Worm (Caenorhabditis elegans) whole organism, L4 larva: ENCODE data around the gene srh-213.

Source experiments
- F26F4.8 ChIP-seq: fragments of 200-800 bp; sonication (Bioruptor generic); conservative IDR thresholded peaks from 2 replicates; pipeline ENCODE4 v1.3.6; 2022; ENCODE audit warnings: missing genetic modification characterization, missing compliant biosample characterization
- F44E2.7 ChIP-seq: fragments of 200-800 bp; sonication (Bioruptor generic); IDR thresholded peaks from 2 replicates; pipeline ENCODE4 v2.1.2; 2022; ENCODE audit warnings: missing genetic modification characterization, missing compliant biosample characterization
- Y105C5A.15 ChIP-seq: fragments of 200-800 bp; sonication (Bioruptor generic); IDR thresholded peaks from 2 replicates; pipeline ENCODE4 v1.3.6; 2022; ENCODE audit warnings: missing genetic modification characterization, missing compliant biosample characterization
- Y48G9A.11 ChIP-seq: fragments of 200-800 bp; sonication (Bioruptor generic); IDR thresholded peaks from 2 replicates; pipeline ENCODE4 v1.3.6; 2022; ENCODE audit warnings: missing genetic modification reagents, missing genetic modification characterization, missing compliant biosample characterization
- aha-1 ChIP-seq: fragments of 150-350 bp; peaks from one replicate; lab custom pipeline; 2014; ENCODE audit warnings: missing biosample characterization, missing genetic modification characterization
- arid-1 ChIP-seq: fragments of 200-800 bp; sonication (Bioruptor generic); conservative IDR thresholded peaks from 2 replicates; pipeline ENCODE4 v1.3.6; 2022; ENCODE audit warnings: missing genetic modification reagents, missing genetic modification characterization, missing compliant biosample characterization
- ceh-28 ChIP-seq: fragments of 150-350 bp; optimal IDR thresholded peaks from 2 replicates; lab custom pipeline; 2014; ENCODE audit warnings: missing biosample characterization, missing genetic modification reagents, missing genetic modification characterization
- ceh-32 ChIP-seq: sonication (generic microtip); optimal IDR thresholded peaks from 2 replicates; lab custom pipeline; 2016; ENCODE audit warnings: mild to moderate bottlenecking, missing genetic modification characterization, missing compliant biosample characterization; ENCODE audit not compliant: poor library complexity
- ceh-44 ChIP-seq: fragments of 200-800 bp; sonication (Bioruptor generic); IDR thresholded peaks from 2 replicates; pipeline ENCODE4 v1.3.6; 2022; ENCODE audit warnings: missing genetic modification reagents, missing genetic modification characterization, missing compliant biosample characterization
- ctbp-1 ChIP-seq: fragments of 200-800 bp; sonication (Bioruptor generic); IDR thresholded peaks from 2 replicates; pipeline ENCODE4 v1.3.6; 2022; ENCODE audit warnings: missing genetic modification reagents, missing genetic modification characterization, missing compliant biosample characterization
- daf-12 ChIP-seq: fragments of 150-350 bp; optimal IDR thresholded peaks from 2 replicates; lab custom pipeline; 2014; ENCODE audit warnings: missing biosample characterization, missing genetic modification reagents, missing genetic modification characterization
- daf-16 ChIP-seq, 3 experiments: sonication (generic microtip); optimal IDR thresholded peaks; 2 replicates each; lab custom pipeline; 2016 to 2017; ENCODE audit warnings: missing genetic modification characterization in 3 of 3, missing genetic modification reagents in 3 of 3, mild to moderate bottlenecking in 2 of 3, missing compliant biosample characterization in 2 of 3, missing biosample characterization in 1 of 3, moderate library complexity in 1 of 3
- daf-8 ChIP-seq: fragments of 200-800 bp; sonication (Bioruptor generic); IDR thresholded peaks from 2 replicates; pipeline ENCODE4 v1.3.6; 2022; ENCODE audit warnings: missing genetic modification characterization, missing compliant biosample characterization
- dmd-8 ChIP-seq: fragments of 200-800 bp; sonication (Bioruptor generic); IDR thresholded peaks from 2 replicates; pipeline ENCODE4 v1.3.6; 2022; ENCODE audit warnings: missing genetic modification characterization, missing compliant biosample characterization
- dmd-9 ChIP-seq: fragments of 200-800 bp; sonication (Bioruptor generic); IDR thresholded peaks from 2 replicates; pipeline ENCODE4 v1.3.6; 2022; ENCODE audit warnings: missing genetic modification reagents, missing genetic modification characterization, missing compliant biosample characterization
- dve-1 ChIP-seq: sonication (generic microtip); optimal IDR thresholded peaks from 2 replicates; lab custom pipeline; 2017; ENCODE audit warnings: antibody characterized with exemption, mild to moderate bottlenecking, missing genetic modification characterization, missing compliant biosample characterization; ENCODE audit not compliant: insufficient read depth
- gei-8 ChIP-seq: fragments of 200-800 bp; sonication (Bioruptor generic); optimal IDR thresholded peaks from 2 replicates; lab custom pipeline; 2018; ENCODE audit warnings: mild to moderate bottlenecking, missing genetic modification characterization, missing compliant biosample characterization
- hlh-11 ChIP-seq: fragments of 200-800 bp; sonication (Bioruptor generic); optimal IDR thresholded peaks from 2 replicates; lab custom pipeline; 2018; ENCODE audit warnings: mild to moderate bottlenecking, missing genetic modification characterization, missing compliant biosample characterization
- hlh-30 ChIP-seq: sonication (generic microtip); optimal IDR thresholded peaks from 2 replicates; lab custom pipeline; 2017; ENCODE audit warnings: antibody characterized with exemption, mild to moderate bottlenecking, missing genetic modification characterization, missing compliant biosample characterization; ENCODE audit not compliant: insufficient read depth
- jun-1 ChIP-seq: fragments of 150-350 bp; optimal IDR thresholded peaks from 2 replicates; lab custom pipeline; 2014; ENCODE audit warnings: missing biosample characterization, missing genetic modification reagents, missing genetic modification characterization
- lim-7 ChIP-seq: fragments of 200-800 bp; sonication (Bioruptor generic); IDR thresholded peaks from 2 replicates; pipeline ENCODE4 v1.3.6; 2022; ENCODE audit warnings: missing genetic modification characterization, missing compliant biosample characterization
- lin-29 ChIP-seq: fragments of 200-800 bp; sonication (Bioruptor generic); IDR thresholded peaks from 2 replicates; pipeline ENCODE4 v1.3.6; 2022; ENCODE audit warnings: missing genetic modification reagents, missing genetic modification characterization, missing compliant biosample characterization
- lin-38 ChIP-seq: fragments of 200-800 bp; sonication (Bioruptor generic); IDR thresholded peaks from 2 replicates; pipeline ENCODE4 v1.3.6; 2022; ENCODE audit warnings: missing genetic modification reagents, missing genetic modification characterization, missing compliant biosample characterization
- lir-3 ChIP-seq: sonication (generic microtip); optimal IDR thresholded peaks from 2 replicates; lab custom pipeline; 2016; ENCODE audit warnings: mild to moderate bottlenecking, missing genetic modification characterization, missing compliant biosample characterization
- madf-5 ChIP-seq, 2 experiments: fragments of 200-800 bp; sonication (Bioruptor generic); IDR thresholded peaks; 2 replicates each; pipeline ENCODE4 v1.3.6; 2022; ENCODE audit warnings: missing compliant biosample characterization in 2 of 2, missing genetic modification characterization in 2 of 2
- mdl-1 ChIP-seq, 2 experiments: fragments of 150-350 bp in 1 of 2; sonication (generic microtip) in 1 of 2; optimal IDR thresholded peaks; 2 replicates each; lab custom pipeline; 2014 to 2017; ENCODE audit warnings: missing biosample characterization in 2 of 2, missing genetic modification characterization in 2 of 2
- mes-2 ChIP-seq: sonication (generic microtip); optimal IDR thresholded peaks from 2 replicates; lab custom pipeline; 2016; ENCODE audit warnings: missing genotype, mild to moderate bottlenecking, missing genetic modification characterization, missing compliant biosample characterization; ENCODE audit not compliant: poor library complexity, severe bottlenecking
- mxl-2 ChIP-seq: fragments of 200-800 bp; sonication (Bioruptor generic); conservative IDR thresholded peaks from 2 replicates; pipeline ENCODE4 v1.3.6; 2022; ENCODE audit warnings: missing genetic modification reagents, missing genetic modification characterization, missing compliant biosample characterization
- nhr-10 ChIP-seq: fragments of 150-350 bp; optimal IDR thresholded peaks from 2 replicates; lab custom pipeline; 2014; ENCODE audit warnings: missing biosample characterization, missing genetic modification characterization
- nhr-28 ChIP-seq: fragments of 150-350 bp; optimal IDR thresholded peaks from 2 replicates; lab custom pipeline; 2014; ENCODE audit warnings: missing biosample characterization, missing genetic modification characterization
- nhr-42 ChIP-seq: fragments of 200-800 bp; sonication (Bioruptor generic); IDR thresholded peaks from 2 replicates; pipeline ENCODE4 v1.3.6; 2022; ENCODE audit warnings: missing genetic modification characterization, missing compliant biosample characterization
- nhr-76 ChIP-seq: fragments of 150-350 bp; optimal IDR thresholded peaks from 2 replicates; lab custom pipeline; 2014; ENCODE audit warnings: missing biosample characterization, missing genetic modification characterization
- php-3 ChIP-seq: fragments of 200-800 bp; sonication (Bioruptor generic); IDR thresholded peaks from 2 replicates; pipeline ENCODE4 v1.3.6; 2022; ENCODE audit warnings: missing genetic modification reagents, missing genetic modification characterization, missing compliant biosample characterization
- set-16 ChIP-seq: fragments of 200-800 bp; sonication (Bioruptor generic); IDR thresholded peaks from 2 replicates; pipeline ENCODE4 v1.3.6; 2022; ENCODE audit warnings: missing genetic modification reagents, missing genetic modification characterization, missing compliant biosample characterization
- skn-1 ChIP-seq: fragments of 150-350 bp; optimal IDR thresholded peaks from 2 replicates; lab custom pipeline; 2014; ENCODE audit warnings: missing biosample characterization, missing genetic modification characterization
- unc-39 ChIP-seq: sonication (generic microtip); optimal IDR thresholded peaks from 2 replicates; lab custom pipeline; 2017; ENCODE audit warnings: missing biosample characterization, missing genetic modification characterization
- unc-62 ChIP-seq, 3 experiments: fragments of 150-350 bp in 1 of 3; sonication (generic microtip); optimal IDR thresholded peaks in 2 of 3; peaks in 1 of 3; 1 replicate in 1 of 3; 2 replicates in 2 of 3; lab custom pipeline; 2014 to 2017; ENCODE audit warnings: missing biosample characterization in 3 of 3, missing genetic modification characterization in 3 of 3, missing genetic modification reagents in 3 of 3, missing genotype in 1 of 3
- vab-7 ChIP-seq: fragments of 200-800 bp; sonication (Bioruptor generic); IDR thresholded peaks from 2 replicates; pipeline ENCODE4 v1.3.6; 2022; ENCODE audit warnings: missing genetic modification reagents, missing genetic modification characterization, missing compliant biosample characterization

Gene srh-213

ce11 chrV:3582086-3582485 is 12.8 kb downstream of the srh-213 start (continued):
- 0 out of 2 replicates have a peak, but pooled peaks have one; percentile 37 for TF ChIP-seq dmd-8 (GFP tag; lab: Robert Waterston, UW)
- TF ChIP-seq daf-16 (GFP tag; optimal IDR thresholded peaks at IDR 0.05; lab: Kevin White, UChicago): no peak
- TF ChIP-seq daf-16 (tag; optimal IDR thresholded peaks at IDR 0.05; lab: Kevin White, UChicago): no peak
- no peak for TF ChIP-seq php-3 (GFP tag; lab: Robert Waterston, UW)
- TF ChIP-seq lir-3 (tag; lab: Kevin White, UChicago): no peak
- peak; percentile 21 for TF ChIP-seq mes-2
- no peak for TF ChIP-seq ceh-28 (tag; lab: Kevin White, UChicago)
- peak; percentile 70; the same call in 1 of the 2 replicates for TF ChIP-seq Y48G9A.11 (GFP tag; lab: Robert Waterston, UW)
- no peak for TF ChIP-seq nhr-76 (tag; lab: Kevin White, UChicago)
- TF ChIP-seq dmd-9: no peak
- TF ChIP-seq lin-38 (GFP tag; lab: Robert Waterston, UW): peak; percentile 70; the same call in 1 of the 2 replicates
- no peak for TF ChIP-seq unc-62 (GFP tag; optimal IDR thresholded peaks at IDR 0.05 in 1 of 2; lab: Kevin White, UChicago)
- no peak for TF ChIP-seq unc-62 (tag; optimal IDR thresholded peaks at IDR 0.05; lab: Kevin White, UChicago)
- TF ChIP-seq F26F4.8 (GFP tag; lab: Robert Waterston, UW): peak; percentile 76
- peak; percentile 75; the same call in 1 of the 2 replicates for TF ChIP-seq Y105C5A.15 (GFP tag; lab: Robert Waterston, UW)
- TF ChIP-seq mxl-2 (GFP tag; lab: Robert Waterston, UW): no peak
- peak; percentile 68; the same call in 1 of the 2 replicates for TF ChIP-seq arid-1 (GFP tag; lab: Robert Waterston, UW)
- no peak for TF ChIP-seq lin-29 (GFP tag; lab: Robert Waterston, UW)
- no peak for TF ChIP-seq daf-8 (GFP tag; lab: Robert Waterston, UW)
- TF ChIP-seq madf-5 (GFP tag; IDR thresholded peaks at IDR 0.05; lab: Robert Waterston, UW): peak; percentile 55 to 60; a peak in 1 of 4 replicates
- no peak for TF ChIP-seq unc-39
- peak; percentile 80 for TF ChIP-seq lim-7 (GFP tag; lab: Robert Waterston, UW)
- TF ChIP-seq daf-12 (tag; lab: Kevin White, UChicago): no peak

- no peak for TF ChIP-seq ceh-44 (GFP tag; lab: Robert Waterston, UW)
- no peak for TF ChIP-seq nhr-42
- no peak for TF ChIP-seq skn-1 (tag; lab: Kevin White, UChicago)
- peak in 1 of 2 experiments; percentile 75 for TF ChIP-seq unc-62 (GFP tag; optimal IDR thresholded peaks at IDR 0.05 in 1 of 2; lab: Kevin White, UChicago)
- no peak for TF ChIP-seq unc-62 (tag; optimal IDR thresholded peaks at IDR 0.05; lab: Kevin White, UChicago)
- TF ChIP-seq F44E2.7 (GFP tag; lab: Robert Waterston, UW): no peak
- no peak for TF ChIP-seq vab-7 (GFP tag; lab: Robert Waterston, UW)
- TF ChIP-seq jun-1 (tag; lab: Kevin White, UChicago): no peak
- no peak for TF ChIP-seq php-3 (GFP tag; lab: Robert Waterston, UW)
- TF ChIP-seq ctbp-1 (GFP tag; lab: Robert Waterston, UW): no peak
- TF ChIP-seq ceh-32: no peak
- peak; percentile 80 for TF ChIP-seq set-16
- no peak for TF ChIP-seq mes-2
- TF ChIP-seq arid-1 (GFP tag; lab: Robert Waterston, UW): no peak
Measured at ce11 chrV:3581643-3582042, 13.2 kb downstream of the srh-213 start.

ce11 chrV:3581034-3581433 is 13.8 kb downstream of the srh-213 start:
- no peak for TF ChIP-seq nhr-10
- TF ChIP-seq nhr-28 (tag; lab: Kevin White, UChicago): peak; percentile 20
- TF ChIP-seq daf-16 (GFP tag; optimal IDR thresholded peaks at IDR 0.05; lab: Kevin White, UChicago): peak in 1 of 2 experiments; percentile 20
- peak; percentile 88 for TF ChIP-seq daf-16 (tag; optimal IDR thresholded peaks at IDR 0.05; lab: Kevin White, UChicago)
- TF ChIP-seq aha-1 (tag; lab: Kevin White, UChicago): peak; percentile 92
- peak; percentile 36 for TF ChIP-seq hlh-30
- peak in 1 of 2 experiments; percentile 4 for TF ChIP-seq mdl-1 (tag; optimal IDR thresholded peaks at IDR 0.05; lab: Kevin White, UChicago)
- no peak for TF ChIP-seq gei-8 (GFP tag; lab: Kevin White, UChicago)
- TF ChIP-seq dve-1 (tag; lab: Kevin White, UChicago): peak; percentile 35
- TF ChIP-seq hlh-11 (tag; lab: Kevin White, UChicago): peak; percentile 9
- TF ChIP-seq ceh-28 (tag; lab: Kevin White, UChicago): no peak
